Worm (Caenorhabditis elegans): ENCODE results near the gene lcmt-1.

Gene lcmt-1

ce11 chrIII:4362332-4362731 lies 19.1 kb downstream of the lcmt-1 start (continued):
- no peak for TF ChIP-seq attf-4 (tag; optimal IDR thresholded peaks at IDR 0.05)
- TF ChIP-seq ZK546.5 (tag; optimal IDR thresholded peaks at IDR 0.05) = no peak
- TF ChIP-seq nhr-25 (tag; optimal IDR thresholded peaks at IDR 0.05; ENCODE audit: borderline replicate concordance, insufficient read depth) = no peak
- TF ChIP-seq unc-39 (tag; optimal IDR thresholded peaks at IDR 0.05) = no peak
- 0 out of 2 replicates have a peak, but pooled peaks have one; percentile 34 for TF ChIP-seq F44E2.7 (GFP tag; IDR thresholded peaks at IDR 0.05)
- no peak for TF ChIP-seq nhr-41 (GFP tag; IDR thresholded peaks at IDR 0.05)
- no peak for TF ChIP-seq spr-1 (tag; optimal IDR thresholded peaks at IDR 0.05)
- no peak for TF ChIP-seq ceh-62 (tag; optimal IDR thresholded peaks at IDR 0.05)
- TF ChIP-seq aha-1 (tag) = no peak
- no peak for TF ChIP-seq ama-1 (optimal IDR thresholded peaks at IDR 0.05)
- no peak for TF ChIP-seq lsy-2 (tag; optimal IDR thresholded peaks at IDR 0.05)
- TF ChIP-seq unc-62 (GFP tag; optimal IDR thresholded peaks at IDR 0.05 in 1 of 2) = peak in 1 of 2 experiments; percentile 52
- TF ChIP-seq unc-62 (tag; optimal IDR thresholded peaks at IDR 0.05) = no peak
- TF ChIP-seq nhr-111 (GFP tag; optimal IDR thresholded peaks at IDR 0.05) = no peak
- peak; percentile 63; the same call in 1 of the 2 replicates for TF ChIP-seq Y48G9A.11 (GFP tag; IDR thresholded peaks at IDR 0.05)
- TF ChIP-seq lin-29 (GFP tag; IDR thresholded peaks at IDR 0.05) = 0 out of 2 replicates have a peak, but pooled peaks have one; percentile 16
- no peak for TF ChIP-seq zip-2 (tag; optimal IDR thresholded peaks at IDR 0.05)
- TF ChIP-seq mdl-1 (tag; optimal IDR thresholded peaks at IDR 0.05) = no peak
- no peak for TF ChIP-seq F10B5.3 (tag; optimal IDR thresholded peaks at IDR 0.05)
- no peak for TF ChIP-seq R02D3.7 (tag; optimal IDR thresholded peaks at IDR 0.05)
- TF ChIP-seq snpc-4 (tag; optimal IDR thresholded peaks at IDR 0.05) = no peak
- TF ChIP-seq daf-16 (GFP tag; optimal IDR thresholded peaks at IDR 0.05) = no peak
- no peak for TF ChIP-seq daf-16 (tag; optimal IDR thresholded peaks at IDR 0.05)
- no peak for TF ChIP-seq ztf-11 (tag; optimal IDR thresholded peaks at IDR 0.05)
- TF ChIP-seq sdz-12 (GFP tag; optimal IDR thresholded peaks at IDR 0.05) = no peak
- TF ChIP-seq dve-1 (tag; optimal IDR thresholded peaks at IDR 0.05; ENCODE audit: insufficient read depth) = peak; percentile 41
- no peak for TF ChIP-seq daf-19 (GFP tag; conservative IDR thresholded peaks at IDR 0.05)
- TF ChIP-seq dmd-6 (GFP tag; IDR thresholded peaks at IDR 0.05) = peak; percentile 43; the same call in 1 of the 2 replicates
- TF ChIP-seq lir-3 (tag; optimal IDR thresholded peaks at IDR 0.05) = peak; percentile 22
- TF ChIP-seq duxl-1 (tag; optimal IDR thresholded peaks at IDR 0.05; ENCODE audit: poor library complexity) = peak; percentile 35
- TF ChIP-seq nhr-102 (tag; optimal IDR thresholded peaks at IDR 0.05) = no peak
- TF ChIP-seq Y75B8A.6 (GFP tag; IDR thresholded peaks at IDR 0.05) = no peak
- TF ChIP-seq zfp-3 (GFP tag; conservative IDR thresholded peaks at IDR 0.05) = no peak
- no peak for TF ChIP-seq nhr-28 (tag; optimal IDR thresholded peaks at IDR 0.05)
- TF ChIP-seq lin-38 (GFP tag; IDR thresholded peaks at IDR 0.05) = no peak
- TF ChIP-seq hlh-11 (tag; optimal IDR thresholded peaks at IDR 0.05) = peak; percentile 21
- no peak for TF ChIP-seq zfp-2 (tag; optimal IDR thresholded peaks at IDR 0.05)
- TF ChIP-seq mdt-29 (GFP tag; IDR thresholded peaks at IDR 0.05) = no peak
- no peak for TF ChIP-seq Y105C5A.15 (GFP tag; IDR thresholded peaks at IDR 0.05)
- TF ChIP-seq hlh-30 (tag; optimal IDR thresholded peaks at IDR 0.05; ENCODE audit: insufficient read depth) = peak; percentile 19
- TF ChIP-seq T26A8.4 (GFP tag; IDR thresholded peaks at IDR 0.05) = no peak
- TF ChIP-seq lin-1 (GFP tag; IDR thresholded peaks at IDR 0.05) = 0 out of 2 replicates have a peak, but pooled peaks have one; percentile 20
- peak; percentile 69 for TF ChIP-seq egl-43 (GFP tag; IDR thresholded peaks at IDR 0.05)
- TF ChIP-seq lin-13 (GFP tag; optimal IDR thresholded peaks at IDR 0.05) = no peak
- no peak for TF ChIP-seq nhr-237 (tag; optimal IDR thresholded peaks at IDR 0.05)
- no peak for TF ChIP-seq lin-15B (tag; optimal IDR thresholded peaks at IDR 0.05)
- no peak for TF ChIP-seq nhr-76 (tag; optimal IDR thresholded peaks at IDR 0.05)
- TF ChIP-seq spr-3 (GFP tag; optimal IDR thresholded peaks at IDR 0.05) = no peak
- no peak for TF ChIP-seq fos-1 (tag; optimal IDR thresholded peaks at IDR 0.05)
- TF ChIP-seq ceh-82 (tag; optimal IDR thresholded peaks at IDR 0.05) = no peak
- TF ChIP-seq madf-5 (GFP tag; IDR thresholded peaks at IDR 0.05) = 0 out of 4 replicates have a peak, but pooled peaks of 1 of the 2 experiments have one; percentile 18
- TF ChIP-seq jun-1 (tag; optimal IDR thresholded peaks at IDR 0.05) = no peak
- no peak for TF ChIP-seq mxl-3 (GFP tag; optimal IDR thresholded peaks at IDR 0.05)

Data from whole organism, L4 larva.